Worm (Caenorhabditis elegans) whole organism, L1 larva: ENCODE data around the gene str-188.

Experiments
- C34B4.2 ChIP-seq: sonication (generic microtip); optimal IDR thresholded peaks from 2 replicates; lab custom pipeline; 2017; ENCODE audit warnings: mild to moderate bottlenecking, missing genetic modification characterization, missing compliant biosample characterization
- alr-1 ChIP-seq: fragments of 200-800 bp; sonication (Bioruptor generic); optimal IDR thresholded peaks from 2 replicates; lab custom pipeline; 2018; ENCODE audit warnings: borderline replicate concordance, mild to moderate bottlenecking, missing genetic modification characterization, missing compliant biosample characterization
- ceh-8 ChIP-seq: fragments of 200-800 bp; sonication (Bioruptor generic); optimal IDR thresholded peaks from 2 replicates; lab custom pipeline; 2018; ENCODE audit warnings: mild to moderate bottlenecking, missing genetic modification characterization, moderate library complexity, missing compliant biosample characterization
- ces-1 ChIP-seq: fragments of 150-350 bp; optimal IDR thresholded peaks from 2 replicates; lab custom pipeline; 2014; ENCODE audit warnings: missing biosample characterization, missing genetic modification reagents, missing genetic modification characterization
- elt-2 ChIP-seq: sonication (generic microtip); optimal IDR thresholded peaks from 2 replicates; lab custom pipeline; 2016; ENCODE audit warnings: missing genetic modification characterization, mild to moderate bottlenecking, inconsistent platforms, missing compliant biosample characterization, missing genetic modification reagents
- fkh-10 ChIP-seq: sonication (generic microtip); optimal IDR thresholded peaks from 2 replicates; lab custom pipeline; 2017; ENCODE audit warnings: missing biosample characterization, missing genetic modification reagents, missing genetic modification characterization
- lin-39 ChIP-seq: fragments of 150-350 bp; optimal IDR thresholded peaks from 2 replicates; lab custom pipeline; 2014; ENCODE audit warnings: missing biosample characterization, missing genetic modification reagents, missing genetic modification characterization
- mep-1 ChIP-seq: fragments of 150-350 bp; optimal IDR thresholded peaks from 2 replicates; lab custom pipeline; 2014; ENCODE audit warnings: missing biosample characterization, missing genetic modification characterization
- nhr-90 ChIP-seq: sonication (generic microtip); optimal IDR thresholded peaks from 2 replicates; lab custom pipeline; 2016; ENCODE audit warnings: mild to moderate bottlenecking, missing genetic modification characterization, missing compliant biosample characterization; ENCODE audit not compliant: poor library complexity
- unc-86 ChIP-seq: sonication (generic microtip); optimal IDR thresholded peaks from 2 replicates; lab custom pipeline; 2016; ENCODE audit warnings: missing genetic modification characterization, missing compliant biosample characterization

DNA sequence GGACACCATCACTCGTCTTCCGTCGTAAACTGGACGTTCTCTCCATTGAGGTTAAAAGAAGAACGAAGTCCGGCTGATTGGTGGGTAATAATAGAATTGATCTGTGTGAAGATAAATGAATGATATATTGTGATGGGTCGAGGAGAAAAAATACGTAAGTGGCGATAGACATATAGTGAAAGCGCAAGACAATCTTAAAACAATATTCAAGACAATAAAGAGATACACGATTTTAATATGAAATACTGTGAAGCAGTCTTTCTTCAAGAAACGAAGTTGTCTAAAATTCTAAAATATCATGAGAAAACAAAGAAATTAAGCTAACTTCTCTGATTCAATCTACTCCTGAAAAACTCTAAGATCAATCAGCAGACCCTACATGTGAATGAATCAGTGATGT, 3.0 kb upstream of the str-188 start, which contains the start of gene F40F9.10:
- TF ChIP-seq nhr-90 (tag; lab: Kevin White, UChicago) (no peak), fkh-10 (GFP tag; lab: Kevin White, UChicago) (no peak), mep-1 (tag; lab: Kevin White, UChicago) (no peak), C34B4.2 (no peak), unc-86 (no peak), lin-39 (tag; lab: Kevin White, UChicago) (no peak), elt-2 (no peak), ces-1 (GFP tag; lab: Kevin White, UChicago) (no peak), ceh-8 (GFP tag; lab: Kevin White, UChicago) (no peak), alr-1 (no peak)
